Worm (Caenorhabditis elegans): ENCODE results near the gene letm-1.

- no peak for TF ChIP-seq elt-3 (tag; optimal IDR thresholded peaks at IDR 0.05)
- TF ChIP-seq nhr-12 (tag; optimal IDR thresholded peaks at IDR 0.05): no peak
- TF ChIP-seq mls-2 (tag; optimal IDR thresholded peaks at IDR 0.05): no peak
- no peak for TF ChIP-seq cnd-1 (tag; optimal IDR thresholded peaks at IDR 0.05)
- no peak for TF ChIP-seq snpc-4 (tag; optimal IDR thresholded peaks at IDR 0.05)
These were observed at the start of gene letm-1 for ce11 chrV:13660660-13661325.

All from whole organism, mixed stage, embryonic.